Fruit fly (Drosophila melanogaster): Measurements from ENCODE around the gene CG9471.

Gene CG9471

dm6 chr3R:9791177-9791806 is 19.9 kb upstream of the CG9471 start, which contains the start of the genes CG12945 and CG8507:
Gene CG12945, minus strand, starts transcription at chr3R:9791221.
Gene CG8507, plus strand, starts transcription at chr3R:9791483.
- TF ChIP-seq fru (GFP tag; optimal IDR thresholded peaks at IDR 0.05): no peak
- TF ChIP-seq Sp1 (GFP tag; optimal IDR thresholded peaks at IDR 0.05): peak; percentile 68
- no peak for TF ChIP-seq dsf (GFP tag; optimal IDR thresholded peaks at IDR 0.05; ENCODE audit: borderline replicate concordance)
- TF ChIP-seq Hnf4 (GFP tag; optimal IDR thresholded peaks at IDR 0.05): no peak
- no peak for TF ChIP-seq sage (GFP tag; optimal IDR thresholded peaks at IDR 0.05)
- TF ChIP-seq Myc (optimal IDR thresholded peaks at IDR 0.05): peak; percentile 92
- no peak for TF ChIP-seq Rel (GFP tag; optimal IDR thresholded peaks at IDR 0.05)
- TF ChIP-seq Rel (tag; optimal IDR thresholded peaks at IDR 0.05): peak; percentile 94
- no peak for TF ChIP-seq GATAd (GFP tag; optimal IDR thresholded peaks at IDR 0.05)
- no peak for TF ChIP-seq jim (GFP tag; optimal IDR thresholded peaks at IDR 0.05)
- TF ChIP-seq N (GFP tag; optimal IDR thresholded peaks at IDR 0.05): no peak
- TF ChIP-seq HLH106 (tag; optimal IDR thresholded peaks at IDR 0.05): peak; percentile 76
- no peak for TF ChIP-seq Hr78 (GFP tag; optimal IDR thresholded peaks at IDR 0.05)
- no peak for TF ChIP-seq Hr83 (GFP tag; optimal IDR thresholded peaks at IDR 0.05; ENCODE audit: poor library complexity, severe bottlenecking)
- TF ChIP-seq dl (GFP tag; optimal IDR thresholded peaks at IDR 0.05; ENCODE audit: insufficient read depth in 1 of 2, partially characterized antibody in 2 of 2): no peak
- TF ChIP-seq pan (optimal IDR thresholded peaks at IDR 0.05): no peak
- no peak for TF ChIP-seq tai (GFP tag; optimal IDR thresholded peaks at IDR 0.05)
- TF ChIP-seq Mio (GFP tag; optimal IDR thresholded peaks at IDR 0.05): no peak
- TF ChIP-seq CG9705 (GFP tag; optimal IDR thresholded peaks at IDR 0.05): peak; percentile 52
- peak; percentile 37 for TF ChIP-seq Jra (GFP tag; optimal IDR thresholded peaks at IDR 0.05)
- TF ChIP-seq Dfd (GFP tag; optimal IDR thresholded peaks at IDR 0.05): no peak
- no peak for TF ChIP-seq Abd-B (GFP tag; optimal IDR thresholded peaks at IDR 0.05)
- TF ChIP-seq brk (GFP tag; optimal IDR thresholded peaks at IDR 0.05): no peak
- TF ChIP-seq rgr (GFP tag; optimal IDR thresholded peaks at IDR 0.05): no peak
- no peak for TF ChIP-seq Dif (GFP tag; optimal IDR thresholded peaks at IDR 0.05; ENCODE audit: partially characterized antibody)
- no peak for TF ChIP-seq CrebA (GFP tag; optimal IDR thresholded peaks at IDR 0.05; ENCODE audit: borderline replicate concordance)
- TF ChIP-seq ey (GFP tag; optimal IDR thresholded peaks at IDR 0.05): peak; percentile 46
- peak; percentile 32 for TF ChIP-seq br (GFP tag; optimal IDR thresholded peaks at IDR 0.05)
- no peak for TF ChIP-seq lola (GFP tag; optimal IDR thresholded peaks at IDR 0.05)
- TF ChIP-seq h (GFP tag; optimal IDR thresholded peaks at IDR 0.05): peak; percentile 65
- TF ChIP-seq OdsH (GFP tag; optimal IDR thresholded peaks at IDR 0.05): peak; percentile 23
- TF ChIP-seq CG32264 (GFP tag; optimal IDR thresholded peaks at IDR 0.05): no peak
- no peak for TF ChIP-seq usp (GFP tag; optimal IDR thresholded peaks at IDR 0.05)
- TF ChIP-seq dmrt93B (GFP tag; optimal IDR thresholded peaks at IDR 0.05): no peak
- peak in 1 of 2 experiments; percentile 68 for TF ChIP-seq foxo (GFP tag; optimal IDR thresholded peaks at IDR 0.05)
- no peak for TF ChIP-seq Vsx2 (GFP tag; optimal IDR thresholded peaks at IDR 0.05; ENCODE audit: partially characterized antibody)
- TF ChIP-seq woc (GFP tag; optimal IDR thresholded peaks at IDR 0.05): peak; percentile 91
- peak; percentile 48 for TF ChIP-seq psq (GFP tag; optimal IDR thresholded peaks at IDR 0.05)
- TF ChIP-seq sv (GFP tag; optimal IDR thresholded peaks at IDR 0.05): peak; percentile 43

dm6 chr3R:9784341-9785062 is 13.2 kb upstream of the CG9471 start, which contains the start of the genes MtnA and CG8500:
Gene MtnA, minus strand, starts transcription at chr3R:9784370.
Gene CG8500, plus strand, starts transcription at chr3R:9784653.
- TF ChIP-seq Mio (GFP tag; optimal IDR thresholded peaks at IDR 0.05): no peak
- peak; percentile 97 to 99 for TF ChIP-seq dl (GFP tag; optimal IDR thresholded peaks at IDR 0.05; ENCODE audit: insufficient read depth in 1 of 2, partially characterized antibody in 2 of 2)
- TF ChIP-seq Rel (GFP tag; optimal IDR thresholded peaks at IDR 0.05): no peak
- TF ChIP-seq Rel (tag; optimal IDR thresholded peaks at IDR 0.05): peak; percentile 54
- no peak for TF ChIP-seq dmrt93B (GFP tag; optimal IDR thresholded peaks at IDR 0.05)
- TF ChIP-seq lola (GFP tag; optimal IDR thresholded peaks at IDR 0.05): no peak
- peak; percentile 100 for TF ChIP-seq Vsx2 (GFP tag; optimal IDR thresholded peaks at IDR 0.05; ENCODE audit: partially characterized antibody)
- peak; percentile 48 for TF ChIP-seq rgr (GFP tag; optimal IDR thresholded peaks at IDR 0.05)
- peak; percentile 100 for TF ChIP-seq Dif (GFP tag; optimal IDR thresholded peaks at IDR 0.05; ENCODE audit: partially characterized antibody)
- TF ChIP-seq h (GFP tag; optimal IDR thresholded peaks at IDR 0.05): peak; percentile 17
- no peak for TF ChIP-seq Abd-B (GFP tag; optimal IDR thresholded peaks at IDR 0.05)
- TF ChIP-seq Myc (optimal IDR thresholded peaks at IDR 0.05): peak; percentile 8
- TF ChIP-seq foxo (GFP tag; optimal IDR thresholded peaks at IDR 0.05): peak in 1 of 2 experiments; percentile 8

Measured in whole organism, wandering third instar larva.